Worm (Caenorhabditis elegans) whole organism, late embryonic: ENCODE results near the gene skr-8.

Experiments used
- K09A11.1 ChIP-seq: sonication (generic microtip); optimal IDR thresholded peaks from 2 replicates; lab custom pipeline; 2017; ENCODE audit warnings: antibody characterized with exemption, mild to moderate bottlenecking, missing genetic modification characterization, missing compliant biosample characterization; ENCODE audit not compliant: insufficient read depth
- ama-1 ChIP-seq: fragments of 150-350 bp; optimal IDR thresholded peaks from 2 replicates; lab custom pipeline; 2014
- ceh-24 ChIP-seq: sonication (generic microtip); optimal IDR thresholded peaks from 2 replicates; lab custom pipeline; 2016; ENCODE audit warnings: mild to moderate bottlenecking, missing genetic modification characterization, missing compliant biosample characterization
- ceh-30 ChIP-seq: fragments of 150-350 bp; optimal IDR thresholded peaks from 2 replicates; lab custom pipeline; 2014; ENCODE audit warnings: missing biosample characterization, missing genetic modification characterization
- ceh-48 ChIP-seq: sonication (generic microtip); optimal IDR thresholded peaks from 2 replicates; lab custom pipeline; 2016; ENCODE audit warnings: missing genetic modification characterization, inconsistent platforms, missing compliant biosample characterization
- dmd-4 ChIP-seq: sonication (generic microtip); optimal IDR thresholded peaks from 2 replicates; lab custom pipeline; 2016; ENCODE audit warnings: borderline replicate concordance, missing genetic modification characterization, missing compliant biosample characterization
- ets-4 ChIP-seq: sonication (generic microtip); optimal IDR thresholded peaks from 2 replicates; lab custom pipeline; 2016; ENCODE audit warnings: missing genetic modification characterization, missing compliant biosample characterization
- fkh-10 ChIP-seq: fragments of 150-350 bp; optimal IDR thresholded peaks from 2 replicates; lab custom pipeline; 2014; ENCODE audit warnings: missing biosample characterization, missing genetic modification reagents, missing genetic modification characterization
- fkh-6 ChIP-seq: sonication (generic microtip); optimal IDR thresholded peaks from 2 replicates; lab custom pipeline; 2016; ENCODE audit warnings: missing genetic modification characterization, missing compliant biosample characterization
- hlh-15 ChIP-seq: sonication (generic microtip); optimal IDR thresholded peaks from 2 replicates; lab custom pipeline; 2016; ENCODE audit warnings: missing genetic modification characterization, missing compliant biosample characterization
- hlh-30 ChIP-seq: sonication (generic microtip); optimal IDR thresholded peaks from 2 replicates; lab custom pipeline; 2017; ENCODE audit warnings: antibody characterized with exemption, missing genetic modification characterization, missing compliant biosample characterization; ENCODE audit not compliant: insufficient read depth
- hlh-6 ChIP-seq: sonication (generic microtip); optimal IDR thresholded peaks from 2 replicates; lab custom pipeline; 2016; ENCODE audit warnings: missing genotype, missing genetic modification characterization, missing compliant biosample characterization
- ttx-3 ChIP-seq: sonication (generic microtip); optimal IDR thresholded peaks from 2 replicates; lab custom pipeline; 2016; ENCODE audit warnings: missing genetic modification reagents, missing genetic modification characterization, missing compliant biosample characterization
- zip-5 ChIP-seq: sonication (generic microtip); optimal IDR thresholded peaks from 2 replicates; lab custom pipeline; 2016; ENCODE audit warnings: missing genetic modification characterization, missing compliant biosample characterization

DNA sequence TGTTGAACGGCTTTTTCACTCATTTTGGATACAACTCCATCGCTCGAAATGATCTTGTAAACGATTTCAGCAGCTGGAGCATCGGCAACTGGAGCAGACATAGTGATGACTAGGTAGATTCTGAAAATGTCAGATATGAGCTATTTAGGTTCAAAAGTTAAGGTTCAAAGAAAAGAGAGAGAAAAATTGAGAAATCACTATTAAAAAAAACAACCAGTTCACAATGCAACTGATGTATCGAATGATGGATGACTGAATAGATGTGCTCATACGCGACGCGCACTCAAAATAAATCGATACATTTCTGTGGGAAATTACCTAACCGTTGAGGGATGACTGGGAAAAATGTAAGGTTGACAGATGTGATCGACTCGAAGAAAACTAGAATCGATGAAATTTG is 3.1 kb downstream of the skr-8 start, which contains the start of gene skr-13:
- TF ChIP-seq fkh-6 (tag; lab: Kevin White, UChicago) (no peak), ttx-3 (tag; lab: Kevin White, UChicago) (no peak), hlh-6 (tag; lab: Kevin White, UChicago) (no peak), ama-1 (lab: Kevin White, UChicago) (no peak), zip-5 (no peak), fkh-10 (GFP tag; lab: Kevin White, UChicago) (no peak), hlh-30 (tag; lab: Kevin White, UChicago) (no peak), ceh-24 (tag; lab: Kevin White, UChicago) (no peak), ceh-30 (tag; lab: Kevin White, UChicago) (no peak), ceh-48 (tag; lab: Kevin White, UChicago) (no peak), hlh-15 (no peak), dmd-4 (no peak), K09A11.1 (tag; lab: Kevin White, UChicago) (no peak), ets-4 (tag; lab: Kevin White, UChicago) (no peak)
